Worm (Caenorhabditis elegans): Measurements from ENCODE around the gene F31D5.2.

DNA sequence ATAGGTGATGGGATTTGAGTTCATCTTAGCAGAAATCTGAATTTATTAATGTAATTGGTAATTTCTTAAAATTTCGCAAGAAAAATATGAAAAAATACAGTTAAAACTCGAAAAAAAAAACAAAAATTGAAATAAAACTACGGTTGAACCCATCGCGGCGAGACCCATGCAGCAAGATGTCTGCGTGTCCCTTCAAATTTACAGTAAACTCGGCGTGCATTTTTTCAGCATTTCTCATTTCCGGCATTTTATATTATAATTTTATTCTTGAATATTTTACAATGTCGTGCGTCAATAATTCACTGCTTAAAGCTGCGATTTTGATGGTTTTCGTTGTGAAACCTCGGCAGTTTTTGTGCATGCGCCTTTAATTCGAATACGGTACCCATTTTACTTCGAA is 20.5 kb downstream of the F31D5.2 start, which contains the start of gene fbxc-43:
- no peak for TF ChIP-seq snpc-4 (tag; optimal IDR thresholded peaks at IDR 0.05)
- TF ChIP-seq F49E8.2 (tag; optimal IDR thresholded peaks at IDR 0.05; ENCODE audit: borderline replicate concordance) = no peak
- no peak for TF ChIP-seq pqm-1 (tag; optimal IDR thresholded peaks at IDR 0.05)
- TF ChIP-seq pha-4 (GFP tag; IDR thresholded peaks at IDR 0.05) = no peak
- no peak for TF ChIP-seq pha-4 (tag; optimal IDR thresholded peaks at IDR 0.05)
- TF ChIP-seq nhr-42 (GFP tag; IDR thresholded peaks at IDR 0.05) = no peak
- no peak for TF ChIP-seq spr-3 (GFP tag; optimal IDR thresholded peaks at IDR 0.05)
